Worm (Caenorhabditis elegans) whole organism, L1 larva: ENCODE data around the gene C33D3.5.

ENCODE experiments used
- F16B12.6 ChIP-seq: fragments of 150-350 bp; optimal IDR thresholded peaks from 2 replicates; lab custom pipeline; 2014; ENCODE audit warnings: missing biosample characterization, missing genetic modification characterization
- Y116A8C.19 ChIP-seq: sonication (generic microtip); optimal IDR thresholded peaks from 2 replicates; lab custom pipeline; 2016; ENCODE audit warnings: missing compliant biosample characterization, missing genetic modification characterization, borderline replicate concordance
- ama-1 ChIP-seq: fragments of 150-350 bp; optimal IDR thresholded peaks from 2 replicates; lab custom pipeline; 2014
- ceh-63 ChIP-seq: fragments of 200-800 bp; sonication (Bioruptor generic); optimal IDR thresholded peaks from 2 replicates; lab custom pipeline; 2018; ENCODE audit warnings: mild to moderate bottlenecking, missing genetic modification characterization, missing compliant biosample characterization
- efl-1 ChIP-seq, 4 experiments: fragments of 150-350 bp; optimal IDR thresholded peaks in 3 of 4; peaks in 1 of 4; 1 replicate in 1 of 4; 2 replicates in 3 of 4; lab custom pipeline; 2014; ENCODE audit warnings: missing biosample characterization in 2 of 4, missing genetic modification characterization in 2 of 4, missing genetic modification reagents in 2 of 4
- egl-13 ChIP-seq: sonication (generic microtip); optimal IDR thresholded peaks from 2 replicates; lab custom pipeline; 2016; ENCODE audit warnings: missing genotype, missing genetic modification reagents, missing genetic modification characterization, missing compliant biosample characterization
- fkh-4 ChIP-seq: sonication (generic microtip); optimal IDR thresholded peaks from 2 replicates; lab custom pipeline; 2016; ENCODE audit warnings: missing compliant biosample characterization, missing genetic modification characterization, borderline replicate concordance
- fos-1 ChIP-seq: fragments of 150-350 bp; optimal IDR thresholded peaks from 2 replicates; lab custom pipeline; 2014; ENCODE audit warnings: missing biosample characterization, missing genetic modification characterization
- isw-1 ChIP-seq: fragments of 200-800 bp; sonication (Bioruptor generic); IDR thresholded peaks from 2 replicates; pipeline ENCODE4 v1.3.6; 2022; ENCODE audit warnings: missing genetic modification characterization, missing compliant biosample characterization
- jun-1 ChIP-seq: fragments of 150-350 bp; optimal IDR thresholded peaks from 2 replicates; lab custom pipeline; 2014; ENCODE audit warnings: missing biosample characterization, missing genetic modification reagents, missing genetic modification characterization
- lin-14 ChIP-seq: fragments of 200-800 bp; sonication (Bioruptor generic); optimal IDR thresholded peaks from 2 replicates; lab custom pipeline; 2018; ENCODE audit warnings: mild to moderate bottlenecking, missing genetic modification characterization, moderate library complexity, missing compliant biosample characterization
- lin-35 ChIP-seq, 2 experiments: fragments of 150-350 bp; optimal IDR thresholded peaks; 2 replicates each; lab custom pipeline; 2014; ENCODE audit warnings: missing biosample characterization in 2 of 2, missing genetic modification characterization in 2 of 2, missing genetic modification reagents in 2 of 2
- lsy-2 ChIP-seq, 2 experiments: fragments of 150-350 bp; optimal IDR thresholded peaks; 2 replicates each; lab custom pipeline; 2014; ENCODE audit warnings: missing biosample characterization in 2 of 2, missing genetic modification characterization in 2 of 2
- mdl-1 ChIP-seq, 2 experiments: fragments of 150-350 bp; optimal IDR thresholded peaks; 2 replicates each; lab custom pipeline; 2014 to 2017; ENCODE audit warnings: missing biosample characterization in 2 of 2, missing genetic modification characterization in 2 of 2, inconsistent platforms in 1 of 2
- nhr-11 ChIP-seq: fragments of 150-350 bp; optimal IDR thresholded peaks from 2 replicates; lab custom pipeline; 2014; ENCODE audit warnings: missing biosample characterization, missing genetic modification characterization
- nhr-20 ChIP-seq: sonication (generic microtip); optimal IDR thresholded peaks from 2 replicates; lab custom pipeline; 2016; ENCODE audit warnings: mild to moderate bottlenecking, missing genetic modification characterization, missing compliant biosample characterization
- nhr-237 ChIP-seq: fragments of 150-350 bp; optimal IDR thresholded peaks from 2 replicates; lab custom pipeline; 2014; ENCODE audit warnings: missing biosample characterization, missing genetic modification characterization
- nhr-71 ChIP-seq: sonication (generic microtip); optimal IDR thresholded peaks from 2 replicates; lab custom pipeline; 2016; ENCODE audit warnings: mild to moderate bottlenecking, missing genetic modification characterization, moderate library complexity, missing compliant biosample characterization
- nhr-76 ChIP-seq: sonication (generic microtip); optimal IDR thresholded peaks from 2 replicates; lab custom pipeline; 2017; ENCODE audit warnings: missing biosample characterization, missing genetic modification characterization
- nhr-85 ChIP-seq: sonication (generic microtip); peaks from one replicate; lab custom pipeline; 2016; ENCODE audit warnings: missing genetic modification characterization, inconsistent platforms, missing compliant biosample characterization
- nhr-90 ChIP-seq: sonication (generic microtip); optimal IDR thresholded peaks from 2 replicates; lab custom pipeline; 2016; ENCODE audit warnings: mild to moderate bottlenecking, missing genetic modification characterization, missing compliant biosample characterization; ENCODE audit not compliant: poor library complexity
- pax-3 ChIP-seq: fragments of 200-800 bp; sonication (Bioruptor generic); optimal IDR thresholded peaks from 2 replicates; lab custom pipeline; 2018; ENCODE audit warnings: mild to moderate bottlenecking, missing genetic modification characterization, moderate library complexity, missing compliant biosample characterization
- pqm-1 ChIP-seq: sonication (generic microtip); optimal IDR thresholded peaks from 3 replicates; lab custom pipeline; 2017; ENCODE audit warnings: missing biosample characterization, missing genetic modification characterization
- skn-1 ChIP-seq: fragments of 150-350 bp; optimal IDR thresholded peaks from 2 replicates; lab custom pipeline; 2014; ENCODE audit warnings: missing biosample characterization, missing genetic modification characterization
- sptf-1 ChIP-seq: fragments of 150-350 bp; optimal IDR thresholded peaks from 2 replicates; lab custom pipeline; 2014; ENCODE audit warnings: missing biosample characterization, missing genetic modification characterization
- sup-37 ChIP-seq: fragments of 200-800 bp; sonication (Bioruptor generic); optimal IDR thresholded peaks from 2 replicates; lab custom pipeline; 2018; ENCODE audit warnings: mild to moderate bottlenecking, missing genetic modification characterization, missing compliant biosample characterization
- tlp-1 ChIP-seq: fragments of 150-350 bp; optimal IDR thresholded peaks from 2 replicates; lab custom pipeline; 2014; ENCODE audit warnings: missing biosample characterization, missing genetic modification characterization
- unc-130 ChIP-seq: fragments of 150-350 bp; optimal IDR thresholded peaks from 2 replicates; lab custom pipeline; 2017; ENCODE audit warnings: missing biosample characterization, missing genetic modification characterization, inconsistent platforms
- unc-86 ChIP-seq: sonication (generic microtip); optimal IDR thresholded peaks from 2 replicates; lab custom pipeline; 2016; ENCODE audit warnings: missing genetic modification characterization, missing compliant biosample characterization
- unc-98 ChIP-seq: fragments of 200-800 bp; sonication (Bioruptor generic); IDR thresholded peaks from 2 replicates; pipeline ENCODE4 v1.3.6; 2022; ENCODE audit warnings: missing genetic modification characterization, missing compliant biosample characterization
- xbp-1 ChIP-seq: sonication (generic microtip); optimal IDR thresholded peaks from 2 replicates; lab custom pipeline; 2016; ENCODE audit warnings: missing genetic modification characterization, missing compliant biosample characterization

C33D3.5 gene

DNA sequence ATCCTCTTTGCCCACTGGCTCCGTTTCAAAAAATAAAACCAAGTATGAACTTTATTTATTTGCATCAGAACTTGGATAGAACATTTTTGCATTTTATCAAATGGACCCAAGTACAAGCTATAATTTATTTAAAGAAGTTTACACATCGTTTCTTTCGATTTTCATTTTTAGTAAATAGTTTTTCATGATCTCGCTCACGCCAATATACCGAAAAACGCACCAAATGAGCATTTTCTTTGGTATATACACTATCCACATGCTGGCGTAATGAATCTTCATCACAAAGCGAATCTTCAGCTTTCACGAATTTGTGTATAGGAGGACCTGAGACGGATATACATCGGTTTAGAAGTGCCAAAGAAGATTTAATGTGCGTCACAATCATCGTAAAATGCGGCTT is 14.6 kb upstream of the C33D3.5 start, which contains the start of gene C39B10.7:
C39B10.7 (plus strand) TSS at position 301 of the 400 bp plus-strand sequence.
- no peak for TF ChIP-seq unc-86

DNA sequence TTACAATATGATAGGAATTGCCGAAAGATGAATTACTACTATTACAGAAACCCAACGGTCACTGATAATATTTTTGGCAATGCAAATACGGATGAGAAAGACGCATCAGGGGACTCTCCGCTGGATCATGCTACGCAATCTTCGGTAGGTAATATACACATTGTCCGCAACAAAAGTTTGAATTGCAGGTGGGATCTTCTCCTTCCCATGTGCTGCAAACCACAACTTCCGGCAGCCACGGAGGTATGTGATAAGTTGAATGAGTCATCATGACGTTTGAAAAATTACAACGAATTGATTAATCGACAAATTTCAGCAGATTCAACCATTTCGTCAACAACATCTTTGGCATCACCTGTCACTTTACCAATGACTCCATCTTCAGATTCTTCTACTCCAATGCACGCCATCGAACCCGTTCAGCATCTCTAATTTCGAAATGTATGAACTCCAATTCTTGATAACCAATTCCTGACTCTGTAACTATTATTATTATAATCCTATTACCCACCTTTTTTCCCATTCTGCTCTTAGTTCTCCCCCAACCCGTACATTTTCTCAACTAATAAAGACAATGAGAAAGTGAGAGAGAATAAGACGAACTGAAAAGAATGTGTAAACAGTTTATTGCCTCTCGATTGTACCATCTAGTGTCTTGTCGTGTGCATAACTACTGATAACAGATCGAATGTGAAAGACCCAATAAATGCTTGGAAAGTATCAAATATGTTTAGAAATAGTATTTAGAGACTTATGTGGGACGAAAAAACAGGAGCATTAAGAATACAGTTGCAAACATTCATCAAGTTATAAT is 13.8 kb upstream of the C33D3.5 start:
- no peak for TF ChIP-seq lsy-2 (tag; optimal IDR thresholded peaks at IDR 0.05; lab: Kevin White, UChicago)
- no peak for TF ChIP-seq pax-3 (tag; lab: Kevin White, UChicago)
- TF ChIP-seq ceh-63 (GFP tag; lab: Kevin White, UChicago) = no peak
- TF ChIP-seq nhr-11 (tag; lab: Kevin White, UChicago) = no peak
- TF ChIP-seq nhr-76 (tag; lab: Kevin White, UChicago) = no peak
- TF ChIP-seq lin-14 (GFP tag; lab: Kevin White, UChicago) = peak; percentile 9
- TF ChIP-seq isw-1 (GFP tag; lab: Robert Waterston, UW) = no peak
- TF ChIP-seq mdl-1 (tag; optimal IDR thresholded peaks at IDR 0.05; lab: Kevin White, UChicago) = no peak
- no peak for TF ChIP-seq fkh-4
- no peak for TF ChIP-seq sptf-1 (tag; lab: Kevin White, UChicago)
- TF ChIP-seq nhr-237 (tag; lab: Kevin White, UChicago) = no peak
- no peak for TF ChIP-seq Y116A8C.19 (tag; lab: Kevin White, UChicago)
- no peak for TF ChIP-seq egl-13 (tag; lab: Kevin White, UChicago)
- TF ChIP-seq nhr-85 (tag; lab: Kevin White, UChicago) = no peak
- peak; percentile 11 for TF ChIP-seq jun-1
- TF ChIP-seq F16B12.6 (tag; lab: Kevin White, UChicago) = no peak

DNA sequence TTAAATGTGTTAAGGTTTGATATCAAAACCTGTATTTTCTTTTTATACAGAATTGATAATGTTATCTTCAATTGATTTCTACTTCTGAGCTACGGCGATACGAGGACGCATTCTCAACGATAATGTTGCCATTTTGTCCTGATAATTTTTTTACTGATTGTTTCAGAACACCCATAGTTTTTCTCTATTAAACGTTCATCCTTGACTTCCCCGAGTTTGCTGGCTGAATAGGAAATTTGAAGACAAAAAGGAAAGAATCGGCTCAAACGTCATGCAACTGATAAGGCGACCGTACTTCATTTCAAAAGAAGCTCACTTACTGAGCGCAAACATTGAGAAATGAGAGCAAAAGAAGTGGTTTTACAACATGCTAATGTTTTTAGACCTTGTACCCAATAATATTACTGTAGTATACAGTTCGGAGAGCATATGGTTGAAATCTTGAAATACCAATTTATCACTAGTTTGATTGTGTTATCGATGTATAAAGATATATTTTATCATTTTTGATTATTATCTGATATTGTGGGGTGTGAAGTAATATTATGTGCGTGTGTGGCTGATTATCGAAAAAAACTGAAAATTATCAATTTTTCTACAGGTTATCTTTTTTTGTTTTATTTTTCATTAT is 11.9 kb upstream of the C33D3.5 start:
- peak; percentile 36 for TF ChIP-seq pqm-1
- no peak for TF ChIP-seq lsy-2 (tag; optimal IDR thresholded peaks at IDR 0.05; lab: Kevin White, UChicago)
- TF ChIP-seq efl-1 (optimal IDR thresholded peaks at IDR 0.05; lab: Kevin White, UChicago) = no peak
- peak in 1 of 2 experiments; percentile 2 for TF ChIP-seq efl-1 (GFP tag; optimal IDR thresholded peaks at IDR 0.05 in 1 of 2; lab: Kevin White, UChicago)
- no peak for TF ChIP-seq egl-13 (tag; lab: Kevin White, UChicago)
- no peak for TF ChIP-seq sup-37 (GFP tag; lab: Kevin White, UChicago)
- no peak for TF ChIP-seq unc-130
- TF ChIP-seq skn-1 (tag; lab: Kevin White, UChicago) = no peak
- no peak for TF ChIP-seq fos-1 (tag; lab: Kevin White, UChicago)
- no peak for TF ChIP-seq tlp-1
- no peak for TF ChIP-seq nhr-76 (tag; lab: Kevin White, UChicago)

DNA sequence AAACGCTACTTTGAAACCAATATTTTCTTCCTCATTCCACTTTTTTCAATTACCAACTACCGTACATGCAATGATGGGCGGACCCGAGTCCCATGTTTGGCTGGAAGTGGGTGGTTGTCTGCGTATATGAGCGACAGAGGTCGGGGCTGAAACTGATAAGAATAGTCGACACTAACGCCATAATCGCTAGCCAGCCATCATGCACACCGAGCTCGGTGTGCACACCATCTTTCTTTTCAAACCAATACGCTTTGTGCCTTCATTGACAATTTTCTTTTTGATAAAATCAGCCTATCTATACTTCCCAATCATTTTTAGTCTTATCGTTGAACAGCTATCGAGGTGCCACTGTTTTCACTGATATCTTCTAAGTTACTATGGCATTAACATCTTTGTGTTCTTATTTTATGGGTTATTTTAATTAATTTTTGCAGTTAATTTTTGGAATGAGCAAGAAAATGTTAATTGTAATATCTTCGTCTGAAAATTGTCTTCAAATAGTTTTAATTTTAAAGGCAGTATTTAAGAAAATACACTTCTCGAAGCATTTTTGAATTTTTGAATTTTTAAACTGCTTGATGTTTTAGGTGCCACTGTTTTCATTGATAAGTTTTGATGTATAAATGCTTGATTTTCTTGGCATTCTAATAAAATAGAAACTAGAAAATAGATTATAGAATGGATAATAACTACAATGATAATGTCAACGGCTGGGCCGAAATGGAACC is 10.4 kb upstream of the C33D3.5 start, which contains the start of gene elt-2:
elt-2 (plus strand) TSS at position 678 of the 728 bp plus-strand sequence.
- TF ChIP-seq xbp-1 (no peak), lsy-2 (tag; optimal IDR thresholded peaks at IDR 0.05; lab: Kevin White, UChicago) (peak in 1 of 2 experiments; percentile 16), fos-1 (tag; lab: Kevin White, UChicago) (no peak), pax-3 (tag; lab: Kevin White, UChicago) (peak; percentile 23), lin-35 (GFP tag; optimal IDR thresholded peaks at IDR 0.05; lab: Kevin White, UChicago) (peak in 1 of 2 experiments; percentile 49), nhr-20 (tag; lab: Kevin White, UChicago) (peak; percentile 21), unc-98 (GFP tag; lab: Robert Waterston, UW) (no peak), nhr-90 (tag; lab: Kevin White, UChicago) (peak; percentile 21), nhr-71 (tag; lab: Kevin White, UChicago) (peak; percentile 19), pqm-1 (peak; percentile 47), ama-1 (lab: Kevin White, UChicago) (no peak), jun-1 (peak; percentile 73)
